Worm (Caenorhabditis elegans) whole organism, L3 larva: ENCODE data around the gene R05C11.2.

Experiments used
- R02D3.7 ChIP-seq: fragments of 150-350 bp; optimal IDR thresholded peaks from 2 replicates; lab custom pipeline; 2014; ENCODE audit warnings: missing biosample characterization, missing genetic modification characterization
- ZK546.5 ChIP-seq: sonication (generic microtip); optimal IDR thresholded peaks from 2 replicates; lab custom pipeline; 2017; ENCODE audit warnings: missing biosample characterization, missing genetic modification characterization
- aly-2 ChIP-seq: fragments of 150-350 bp; optimal IDR thresholded peaks from 2 replicates; lab custom pipeline; 2014; ENCODE audit warnings: missing biosample characterization, missing genetic modification characterization
- ama-1 ChIP-seq: fragments of 150-350 bp; optimal IDR thresholded peaks from 2 replicates; lab custom pipeline; 2018
- ceh-16 ChIP-seq: sonication (generic microtip); optimal IDR thresholded peaks from 2 replicates; lab custom pipeline; 2017; ENCODE audit warnings: missing biosample characterization, missing genetic modification characterization
- ceh-28 ChIP-seq: fragments of 150-350 bp; optimal IDR thresholded peaks from 2 replicates; lab custom pipeline; 2014; ENCODE audit warnings: missing biosample characterization, missing genetic modification reagents, missing genetic modification characterization
- ceh-9 ChIP-seq: sonication (generic microtip); optimal IDR thresholded peaks from 2 replicates; lab custom pipeline; 2018; ENCODE audit warnings: missing biosample characterization, missing genetic modification characterization
- daf-12 ChIP-seq: fragments of 150-350 bp; optimal IDR thresholded peaks from 2 replicates; lab custom pipeline; 2014; ENCODE audit warnings: missing biosample characterization, missing genetic modification reagents, missing genetic modification characterization
- egl-27 ChIP-seq: sonication (generic microtip); optimal IDR thresholded peaks from 4 replicates; lab custom pipeline; 2017; ENCODE audit warnings: missing biosample characterization, missing genetic modification reagents, missing genetic modification characterization
- egl-5 ChIP-seq: fragments of 150-350 bp; optimal IDR thresholded peaks from 2 replicates; lab custom pipeline; 2017; ENCODE audit warnings: missing biosample characterization, missing genetic modification reagents, missing genetic modification characterization, inconsistent platforms
- elt-1 ChIP-seq: fragments of 150-350 bp; optimal IDR thresholded peaks from 2 replicates; lab custom pipeline; 2014; ENCODE audit warnings: missing biosample characterization, missing genetic modification characterization
- elt-2 ChIP-seq: sonication (generic microtip); optimal IDR thresholded peaks from 2 replicates; lab custom pipeline; 2016; ENCODE audit warnings: missing genetic modification reagents, mild to moderate bottlenecking, missing genetic modification characterization, missing compliant biosample characterization
- elt-3 ChIP-seq, 3 experiments: fragments of 150-350 bp in 1 of 3; sonication (generic microtip) in 2 of 3; optimal IDR thresholded peaks; 2 replicates in 2 of 3; 4 replicates in 1 of 3; lab custom pipeline; 2014 to 2017; ENCODE audit warnings: missing biosample characterization in 3 of 3, missing genetic modification characterization in 3 of 3
- eor-1 ChIP-seq, 2 experiments: fragments of 150-350 bp; optimal IDR thresholded peaks; 2 replicates each; lab custom pipeline; 2014 to 2018; ENCODE audit warnings: missing biosample characterization in 2 of 2, missing genetic modification characterization in 2 of 2
- fkh-10 ChIP-seq: sonication (generic microtip); optimal IDR thresholded peaks from 2 replicates; lab custom pipeline; 2017; ENCODE audit warnings: missing biosample characterization, missing genetic modification reagents, missing genetic modification characterization
- fkh-2 ChIP-seq: fragments of 150-350 bp; optimal IDR thresholded peaks from 2 replicates; lab custom pipeline; 2014; ENCODE audit warnings: missing biosample characterization, missing genetic modification reagents, missing genetic modification characterization
- fos-1 ChIP-seq: fragments of 150-350 bp; optimal IDR thresholded peaks from 2 replicates; lab custom pipeline; 2014; ENCODE audit warnings: missing biosample characterization, missing genetic modification characterization
- hmg-11 ChIP-seq: sonication (generic microtip); optimal IDR thresholded peaks from 2 replicates; lab custom pipeline; 2016; ENCODE audit warnings: missing genetic modification characterization, missing compliant biosample characterization
- jun-1 ChIP-seq: fragments of 150-350 bp; optimal IDR thresholded peaks from 2 replicates; lab custom pipeline; 2014; ENCODE audit warnings: missing biosample characterization, missing genetic modification reagents, missing genetic modification characterization
- lin-15B ChIP-seq: fragments of 150-350 bp; optimal IDR thresholded peaks from 2 replicates; lab custom pipeline; 2014; ENCODE audit warnings: missing biosample characterization, missing genetic modification characterization
- lin-39 ChIP-seq: fragments of 150-350 bp; optimal IDR thresholded peaks from 2 replicates; lab custom pipeline; 2018; ENCODE audit warnings: missing biosample characterization, missing genetic modification reagents, missing genetic modification characterization
- lsy-12 ChIP-seq: sonication (generic microtip); optimal IDR thresholded peaks from 2 replicates; lab custom pipeline; 2016; ENCODE audit warnings: mild to moderate bottlenecking, missing genetic modification characterization, missing compliant biosample characterization
- mdl-1 ChIP-seq: fragments of 150-350 bp; optimal IDR thresholded peaks from 2 replicates; lab custom pipeline; 2014; ENCODE audit warnings: missing biosample characterization, missing genetic modification characterization
- mml-1 ChIP-seq: fragments of 150-350 bp; sonication (generic microtip); optimal IDR thresholded peaks from 3 replicates; lab custom pipeline; 2014; ENCODE audit warnings: missing biosample characterization, missing genetic modification characterization
- nfya-1 ChIP-seq: sonication (generic microtip); optimal IDR thresholded peaks from 2 replicates; lab custom pipeline; 2017; ENCODE audit warnings: missing genetic modification characterization, mild to moderate bottlenecking, missing compliant biosample characterization, antibody characterized with exemption, moderate library complexity; ENCODE audit not compliant: insufficient read depth
- nhr-11 ChIP-seq: fragments of 150-350 bp; optimal IDR thresholded peaks from 2 replicates; lab custom pipeline; 2014; ENCODE audit warnings: missing biosample characterization, missing genetic modification characterization
- nhr-12 ChIP-seq: fragments of 150-350 bp; optimal IDR thresholded peaks from 2 replicates; lab custom pipeline; 2014; ENCODE audit warnings: missing biosample characterization, missing genetic modification characterization
- nhr-23 ChIP-seq: fragments of 150-350 bp; optimal IDR thresholded peaks from 2 replicates; lab custom pipeline; 2014; ENCODE audit warnings: missing biosample characterization, missing genetic modification reagents, missing genetic modification characterization
- nhr-237 ChIP-seq: fragments of 150-350 bp; optimal IDR thresholded peaks from 2 replicates; lab custom pipeline; 2014; ENCODE audit warnings: missing biosample characterization, missing genetic modification characterization
- nhr-25 ChIP-seq: sonication (generic microtip); optimal IDR thresholded peaks from 2 replicates; lab custom pipeline; 2017; ENCODE audit warnings: missing biosample characterization, missing genetic modification characterization
- nhr-43 ChIP-seq: sonication (generic microtip); optimal IDR thresholded peaks from 2 replicates; lab custom pipeline; 2016; ENCODE audit warnings: mild to moderate bottlenecking, missing genetic modification characterization, missing compliant biosample characterization; ENCODE audit not compliant: poor library complexity, severe bottlenecking
- nhr-67 ChIP-seq: fragments of 150-350 bp; optimal IDR thresholded peaks from 2 replicates; lab custom pipeline; 2014; ENCODE audit warnings: missing biosample characterization, missing genetic modification characterization
- nhr-76 ChIP-seq: fragments of 150-350 bp; sonication (generic microtip); optimal IDR thresholded peaks from 5 replicates; lab custom pipeline; 2014; ENCODE audit warnings: missing biosample characterization, missing genetic modification characterization
- nhr-77 ChIP-seq: fragments of 150-350 bp; optimal IDR thresholded peaks from 2 replicates; lab custom pipeline; 2014; ENCODE audit warnings: missing biosample characterization, missing genetic modification characterization
- pha-4 ChIP-seq: fragments of 150-350 bp; optimal IDR thresholded peaks from 2 replicates; lab custom pipeline; 2014; ENCODE audit warnings: missing biosample characterization, missing genetic modification reagents, missing genetic modification characterization
- pqm-1 ChIP-seq: fragments of 150-350 bp; optimal IDR thresholded peaks from 2 replicates; lab custom pipeline; 2017; ENCODE audit warnings: missing biosample characterization, missing genetic modification characterization, inconsistent platforms
- skn-1 ChIP-seq: fragments of 150-350 bp; optimal IDR thresholded peaks from 2 replicates; lab custom pipeline; 2014; ENCODE audit warnings: missing biosample characterization, missing genetic modification characterization
- snpc-4 ChIP-seq: fragments of 150-350 bp; optimal IDR thresholded peaks from 2 replicates; lab custom pipeline; 2014; ENCODE audit warnings: missing biosample characterization, missing genetic modification characterization
- tbx-2 ChIP-seq: sonication (generic microtip); optimal IDR thresholded peaks from 2 replicates; lab custom pipeline; 2016; ENCODE audit warnings: mild to moderate bottlenecking, missing genetic modification characterization, missing compliant biosample characterization
- unc-39 ChIP-seq: sonication (generic microtip); optimal IDR thresholded peaks from 4 replicates; lab custom pipeline; 2017; ENCODE audit warnings: missing biosample characterization, missing genetic modification characterization
- unc-62 ChIP-seq: fragments of 150-350 bp; sonication (generic microtip); optimal IDR thresholded peaks from 4 replicates; lab custom pipeline; 2014; ENCODE audit warnings: missing biosample characterization, missing genetic modification reagents, missing genetic modification characterization
- zag-1 ChIP-seq: fragments of 150-350 bp; optimal IDR thresholded peaks from 2 replicates; lab custom pipeline; 2014; ENCODE audit warnings: missing biosample characterization, missing genetic modification characterization
- ztf-11 ChIP-seq: fragments of 150-350 bp; optimal IDR thresholded peaks from 2 replicates; lab custom pipeline; 2014; ENCODE audit warnings: missing biosample characterization, missing genetic modification characterization
- ztf-4 ChIP-seq: fragments of 150-350 bp; optimal IDR thresholded peaks from 2 replicates; lab custom pipeline; 2014; ENCODE audit warnings: missing biosample characterization, missing genetic modification characterization

R05C11.2 gene

ce11 chrIV:2048839-2049238 lies 10.1 kb downstream of the R05C11.2 start (continued):
- peak; percentile 39 for TF ChIP-seq jun-1
- peak; percentile 37 for TF ChIP-seq R02D3.7
- no peak for TF ChIP-seq daf-12
- no peak for TF ChIP-seq nhr-237
- TF ChIP-seq ceh-16 (tag; lab: Kevin White, UChicago), result no peak
- peak; percentile 80 for TF ChIP-seq fkh-10 (GFP tag; lab: Kevin White, UChicago)
- peak; percentile 31 for TF ChIP-seq lsy-12
- no peak for TF ChIP-seq nhr-77 (tag; lab: Kevin White, UChicago)
- no peak for TF ChIP-seq eor-1 (tag; optimal IDR thresholded peaks at IDR 0.05; lab: Kevin White, UChicago)
- TF ChIP-seq, all 47 proteins: peak for 22

- TF ChIP-seq aly-2 (tag; lab: Kevin White, UChicago), result no peak
- no peak for TF ChIP-seq ceh-28 (tag; lab: Kevin White, UChicago)
These were observed 21.4 kb downstream of the R05C11.2 start for ce11 chrIV:2037497-2037896.

- TF ChIP-seq elt-1 (tag; lab: Kevin White, UChicago) (no peak), nhr-237 (no peak), unc-39 (tag; lab: Kevin White, UChicago) (no peak), unc-62 (no peak), nfya-1 (no peak), tbx-2 (no peak), ceh-16 (tag; lab: Kevin White, UChicago) (no peak), nhr-76 (tag; lab: Kevin White, UChicago) (no peak), nhr-12 (tag; lab: Kevin White, UChicago) (no peak), lsy-12 (no peak), zag-1 (tag; lab: Kevin White, UChicago) (no peak), ama-1 (lab: Kevin White, UChicago) (no peak), skn-1 (no peak), fkh-2 (tag; lab: Kevin White, UChicago) (no peak), jun-1 (no peak), ztf-11 (tag; lab: Kevin White, UChicago) (no peak), nhr-25 (tag; lab: Kevin White, UChicago) (no peak), nhr-43 (tag; lab: Kevin White, UChicago) (no peak), nhr-77 (tag; lab: Kevin White, UChicago) (no peak), daf-12 (no peak)
These were observed 21.9 kb downstream of the R05C11.2 start, which contains the start of the genes Y76B12C.9 and cng-2 for ce11 chrIV:2036974-2037373. Gene Y76B12C.9 (minus strand): TSS chrIV:2037074. Gene cng-2 (plus strand): TSS chrIV:2037191.

- TF ChIP-seq skn-1, result peak; percentile 75
- TF ChIP-seq ceh-9 (tag; lab: Kevin White, UChicago), result no peak
- TF ChIP-seq nhr-23 (tag; lab: Kevin White, UChicago), result peak; percentile 87
- TF ChIP-seq pha-4, result peak; percentile 97
- TF ChIP-seq elt-1 (tag; lab: Kevin White, UChicago), result no peak
- TF ChIP-seq jun-1, result peak; percentile 39
- no peak for TF ChIP-seq daf-12
- no peak for TF ChIP-seq nhr-77 (tag; lab: Kevin White, UChicago)
- no peak for TF ChIP-seq mdl-1 (tag; lab: Kevin White, UChicago)
- no peak for TF ChIP-seq elt-3 (tag; optimal IDR thresholded peaks at IDR 0.05; lab: Kevin White, UChicago)
- TF ChIP-seq elt-2, result no peak
- no peak for TF ChIP-seq mml-1
- TF ChIP-seq ZK546.5 (tag; lab: Kevin White, UChicago), result no peak
- peak; percentile 69 for TF ChIP-seq R02D3.7
- no peak for TF ChIP-seq ztf-11 (tag; lab: Kevin White, UChicago)
- no peak for TF ChIP-seq eor-1 (tag; optimal IDR thresholded peaks at IDR 0.05; lab: Kevin White, UChicago)
- peak; percentile 38 for TF ChIP-seq egl-5 (tag; lab: Kevin White, UChicago)
- TF ChIP-seq snpc-4, result peak; percentile 77
- TF ChIP-seq tbx-2, result no peak
- TF ChIP-seq pqm-1 (tag; lab: Kevin White, UChicago), result peak; percentile 56
- no peak for TF ChIP-seq ztf-4 (tag; lab: Kevin White, UChicago)
- TF ChIP-seq nhr-11, result peak; percentile 4
- TF ChIP-seq nhr-67 (tag; lab: Kevin White, UChicago), result no peak
- no peak for TF ChIP-seq nhr-12 (tag; lab: Kevin White, UChicago)
- no peak for TF ChIP-seq aly-2 (tag; lab: Kevin White, UChicago)
- peak; percentile 72 for TF ChIP-seq hmg-11
- TF ChIP-seq unc-62, result no peak
- no peak for TF ChIP-seq ceh-16 (tag; lab: Kevin White, UChicago)
- TF ChIP-seq unc-39 (tag; lab: Kevin White, UChicago), result no peak
- TF ChIP-seq nfya-1, result peak; percentile 84
- TF ChIP-seq fkh-2 (tag; lab: Kevin White, UChicago), result no peak
- TF ChIP-seq lin-39 (tag; lab: Kevin White, UChicago), result peak; percentile 81
- no peak for TF ChIP-seq nhr-43 (tag; lab: Kevin White, UChicago)
- TF ChIP-seq fos-1 (tag; lab: Kevin White, UChicago), result no peak
- TF ChIP-seq nhr-237, result no peak
- no peak for TF ChIP-seq fkh-10 (GFP tag; lab: Kevin White, UChicago)
- TF ChIP-seq zag-1 (tag; lab: Kevin White, UChicago), result no peak
- TF ChIP-seq egl-27 (tag; lab: Kevin White, UChicago), result no peak
- peak; percentile 53 for TF ChIP-seq ceh-28 (tag; lab: Kevin White, UChicago)
- peak; percentile 92 for TF ChIP-seq lin-15B
- peak; percentile 77 for TF ChIP-seq nhr-25 (tag; lab: Kevin White, UChicago)
- TF ChIP-seq lsy-12, result peak; percentile 1
These were observed 25.9 kb downstream of the R05C11.2 start, which contains the start of gene cpsf-1 for ce11 chrIV:2032946-2033411. Gene cpsf-1 (minus strand): TSS chrIV:2032996.
